Worm (Caenorhabditis elegans) whole organism, late embryonic: Measurements from ENCODE around the gene Y73B3A.11.

Experiments
- Y22D7AL.16 ChIP-seq: sonication (generic microtip); optimal IDR thresholded peaks from 2 replicates; lab custom pipeline; 2016; ENCODE audit warnings: missing genetic modification characterization, missing compliant biosample characterization
- ama-1 ChIP-seq: fragments of 150-350 bp; optimal IDR thresholded peaks from 2 replicates; lab custom pipeline; 2014
- ceh-30 ChIP-seq: fragments of 150-350 bp; optimal IDR thresholded peaks from 2 replicates; lab custom pipeline; 2014; ENCODE audit warnings: missing biosample characterization, missing genetic modification characterization
- fkh-10 ChIP-seq: fragments of 150-350 bp; optimal IDR thresholded peaks from 2 replicates; lab custom pipeline; 2014; ENCODE audit warnings: missing biosample characterization, missing genetic modification reagents, missing genetic modification characterization

DNA sequence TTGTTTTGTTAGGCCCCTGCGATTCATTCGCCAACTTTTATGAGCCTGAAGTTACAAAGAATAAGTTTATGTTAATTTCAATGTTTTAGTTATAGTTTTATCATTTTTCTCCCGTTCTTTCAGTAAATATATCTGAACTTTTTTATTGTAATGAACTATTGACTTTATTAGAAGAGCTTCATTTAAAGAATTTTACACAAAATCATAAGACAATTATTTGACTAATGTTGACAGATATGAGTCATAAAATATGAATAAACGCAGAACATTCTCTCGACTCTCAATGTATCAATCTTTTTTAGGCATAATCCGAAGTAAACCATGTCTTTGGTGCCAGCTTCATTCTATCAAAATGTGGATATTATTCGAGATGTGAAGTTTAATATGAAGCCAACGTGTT, 29.2 kb downstream of the Y73B3A.11 start, which contains the start of the genes T08D2.5 and T08D2.4:
- TF ChIP-seq ama-1: no peak
- no peak for TF ChIP-seq ceh-30 (tag; lab: Kevin White, UChicago)
- no peak for TF ChIP-seq fkh-10 (GFP tag; lab: Kevin White, UChicago)
- TF ChIP-seq Y22D7AL.16: no peak
